Worm (Caenorhabditis elegans) whole organism, L1 larva: Measurements from ENCODE around the gene Y39H10B.2.

Experiments
- C04F5.9 ChIP-seq: sonication (generic microtip); optimal IDR thresholded peaks from 2 replicates; lab custom pipeline; 2016; ENCODE audit warnings: missing genetic modification characterization, missing compliant biosample characterization
- C34B4.2 ChIP-seq: sonication (generic microtip); optimal IDR thresholded peaks from 2 replicates; lab custom pipeline; 2017; ENCODE audit warnings: mild to moderate bottlenecking, missing genetic modification characterization, missing compliant biosample characterization
- aly-2 ChIP-seq: fragments of 150-350 bp; optimal IDR thresholded peaks from 2 replicates; lab custom pipeline; 2014; ENCODE audit warnings: missing biosample characterization, missing genetic modification characterization
- ama-1 ChIP-seq: fragments of 150-350 bp; optimal IDR thresholded peaks from 2 replicates; lab custom pipeline; 2014
- ceh-8 ChIP-seq: fragments of 200-800 bp; sonication (Bioruptor generic); optimal IDR thresholded peaks from 2 replicates; lab custom pipeline; 2018; ENCODE audit warnings: mild to moderate bottlenecking, missing genetic modification characterization, moderate library complexity, missing compliant biosample characterization
- ceh-82 ChIP-seq, 3 experiments: fragments of 150-350 bp in 1 of 3; sonication (generic microtip) in 2 of 3; optimal IDR thresholded peaks; 2 replicates each; lab custom pipeline; 2014 to 2017; ENCODE audit warnings: missing biosample characterization in 3 of 3, missing genetic modification characterization in 3 of 3
- ceh-88 ChIP-seq: fragments of 200-800 bp; sonication (Bioruptor generic); IDR thresholded peaks from 2 replicates; pipeline ENCODE4 v1.3.6; 2022; ENCODE audit warnings: missing genetic modification characterization, missing compliant biosample characterization
- dpl-1 ChIP-seq, 3 experiments: fragments of 150-350 bp in 2 of 3; sonication (generic microtip) in 1 of 3; optimal IDR thresholded peaks; 2 replicates each; lab custom pipeline; 2014 to 2017; ENCODE audit warnings: missing biosample characterization in 3 of 3, missing genetic modification characterization in 3 of 3, missing genetic modification reagents in 3 of 3
- dsc-1 ChIP-seq: sonication (generic microtip); optimal IDR thresholded peaks from 2 replicates; lab custom pipeline; 2016; ENCODE audit warnings: mild to moderate bottlenecking, missing genetic modification characterization, missing compliant biosample characterization
- efl-1 ChIP-seq, 4 experiments: fragments of 150-350 bp; optimal IDR thresholded peaks in 3 of 4; peaks in 1 of 4; 1 replicate in 1 of 4; 2 replicates in 3 of 4; lab custom pipeline; 2014; ENCODE audit warnings: missing biosample characterization in 2 of 4, missing genetic modification characterization in 2 of 4, missing genetic modification reagents in 2 of 4
- efl-3 ChIP-seq: fragments of 200-800 bp; sonication (Bioruptor generic); optimal IDR thresholded peaks from 2 replicates; lab custom pipeline; 2018; ENCODE audit warnings: mild to moderate bottlenecking, missing genetic modification characterization, missing compliant biosample characterization
- egl-13 ChIP-seq: sonication (generic microtip); optimal IDR thresholded peaks from 2 replicates; lab custom pipeline; 2016; ENCODE audit warnings: missing genotype, missing genetic modification reagents, missing genetic modification characterization, missing compliant biosample characterization
- egl-27 ChIP-seq, 2 experiments: fragments of 150-350 bp in 1 of 2; sonication (generic microtip); optimal IDR thresholded peaks; 3 replicates each; lab custom pipeline; 2017 to 2018; ENCODE audit warnings: missing biosample characterization in 2 of 2, missing genetic modification characterization in 2 of 2, missing genetic modification reagents in 2 of 2
- elt-2 ChIP-seq: sonication (generic microtip); optimal IDR thresholded peaks from 2 replicates; lab custom pipeline; 2016; ENCODE audit warnings: missing genetic modification characterization, mild to moderate bottlenecking, inconsistent platforms, missing compliant biosample characterization, missing genetic modification reagents
- fkh-8 ChIP-seq: sonication (generic microtip); optimal IDR thresholded peaks from 2 replicates; lab custom pipeline; 2016; ENCODE audit warnings: mild to moderate bottlenecking, missing genetic modification characterization, missing compliant biosample characterization
- fos-1 ChIP-seq: fragments of 150-350 bp; optimal IDR thresholded peaks from 2 replicates; lab custom pipeline; 2014; ENCODE audit warnings: missing biosample characterization, missing genetic modification characterization
- grh-1 ChIP-seq: fragments of 200-800 bp; sonication (Bioruptor generic); IDR thresholded peaks from 2 replicates; pipeline ENCODE4 v1.3.6; 2022; ENCODE audit warnings: missing genetic modification reagents, missing genetic modification characterization, missing compliant biosample characterization
- hlh-17 ChIP-seq: fragments of 200-800 bp; sonication (Bioruptor generic); optimal IDR thresholded peaks from 2 replicates; lab custom pipeline; 2018; ENCODE audit warnings: missing genetic modification characterization, mild to moderate bottlenecking, missing compliant biosample characterization, moderate library complexity, borderline replicate concordance
- hlh-4 ChIP-seq: sonication (generic microtip); optimal IDR thresholded peaks from 2 replicates; lab custom pipeline; 2016; ENCODE audit warnings: mild to moderate bottlenecking, missing genetic modification characterization, missing compliant biosample characterization
- isw-1 ChIP-seq: fragments of 200-800 bp; sonication (Bioruptor generic); IDR thresholded peaks from 2 replicates; pipeline ENCODE4 v1.3.6; 2022; ENCODE audit warnings: missing genetic modification characterization, missing compliant biosample characterization
- jun-1 ChIP-seq: fragments of 150-350 bp; optimal IDR thresholded peaks from 2 replicates; lab custom pipeline; 2014; ENCODE audit warnings: missing biosample characterization, missing genetic modification reagents, missing genetic modification characterization
- lin-13 ChIP-seq: fragments of 150-350 bp; optimal IDR thresholded peaks from 2 replicates; lab custom pipeline; 2014; ENCODE audit warnings: missing biosample characterization, missing genetic modification reagents, missing genetic modification characterization
- lin-14 ChIP-seq: fragments of 200-800 bp; sonication (Bioruptor generic); optimal IDR thresholded peaks from 2 replicates; lab custom pipeline; 2018; ENCODE audit warnings: mild to moderate bottlenecking, missing genetic modification characterization, moderate library complexity, missing compliant biosample characterization
- lin-35 ChIP-seq, 2 experiments: fragments of 150-350 bp; optimal IDR thresholded peaks; 2 replicates each; lab custom pipeline; 2014; ENCODE audit warnings: missing biosample characterization in 2 of 2, missing genetic modification characterization in 2 of 2, missing genetic modification reagents in 2 of 2
- lsy-2 ChIP-seq, 2 experiments: fragments of 150-350 bp; optimal IDR thresholded peaks; 2 replicates each; lab custom pipeline; 2014; ENCODE audit warnings: missing biosample characterization in 2 of 2, missing genetic modification characterization in 2 of 2
- mab-9 ChIP-seq: fragments of 200-800 bp; sonication (Bioruptor generic); IDR thresholded peaks from 2 replicates; pipeline ENCODE4 v1.3.6; 2022; ENCODE audit warnings: missing genetic modification reagents, missing genetic modification characterization, missing compliant biosample characterization
- mdl-1 ChIP-seq, 2 experiments: fragments of 150-350 bp; optimal IDR thresholded peaks; 2 replicates each; lab custom pipeline; 2014 to 2017; ENCODE audit warnings: missing biosample characterization in 2 of 2, missing genetic modification characterization in 2 of 2, inconsistent platforms in 1 of 2
- mef-2 ChIP-seq: fragments of 150-350 bp; optimal IDR thresholded peaks from 2 replicates; lab custom pipeline; 2014; ENCODE audit warnings: missing biosample characterization, missing genetic modification characterization
- mep-1 ChIP-seq: fragments of 150-350 bp; optimal IDR thresholded peaks from 2 replicates; lab custom pipeline; 2014; ENCODE audit warnings: missing biosample characterization, missing genetic modification characterization
- nhr-20 ChIP-seq: sonication (generic microtip); optimal IDR thresholded peaks from 2 replicates; lab custom pipeline; 2016; ENCODE audit warnings: mild to moderate bottlenecking, missing genetic modification characterization, missing compliant biosample characterization
- nhr-237 ChIP-seq: fragments of 150-350 bp; optimal IDR thresholded peaks from 2 replicates; lab custom pipeline; 2014; ENCODE audit warnings: missing biosample characterization, missing genetic modification characterization
- nhr-47 ChIP-seq: sonication (generic microtip); optimal IDR thresholded peaks from 2 replicates; lab custom pipeline; 2016; ENCODE audit warnings: mild to moderate bottlenecking, missing genetic modification characterization, moderate library complexity, missing compliant biosample characterization
- nhr-71 ChIP-seq: sonication (generic microtip); optimal IDR thresholded peaks from 2 replicates; lab custom pipeline; 2016; ENCODE audit warnings: mild to moderate bottlenecking, missing genetic modification characterization, moderate library complexity, missing compliant biosample characterization
- nhr-77 ChIP-seq: fragments of 150-350 bp; optimal IDR thresholded peaks from 2 replicates; lab custom pipeline; 2014; ENCODE audit warnings: missing biosample characterization, missing genetic modification characterization
- nhr-84 ChIP-seq: sonication (generic microtip); optimal IDR thresholded peaks from 2 replicates; lab custom pipeline; 2017; ENCODE audit warnings: missing biosample characterization, missing genetic modification characterization
- nhr-85 ChIP-seq: sonication (generic microtip); peaks from one replicate; lab custom pipeline; 2016; ENCODE audit warnings: missing genetic modification characterization, inconsistent platforms, missing compliant biosample characterization
- pag-3 ChIP-seq: sonication (generic microtip); optimal IDR thresholded peaks from 2 replicates; lab custom pipeline; 2017; ENCODE audit warnings: missing genetic modification characterization, mild to moderate bottlenecking, missing compliant biosample characterization, antibody characterized with exemption, borderline replicate concordance; ENCODE audit not compliant: insufficient read depth
- pax-3 ChIP-seq: fragments of 200-800 bp; sonication (Bioruptor generic); optimal IDR thresholded peaks from 2 replicates; lab custom pipeline; 2018; ENCODE audit warnings: mild to moderate bottlenecking, missing genetic modification characterization, moderate library complexity, missing compliant biosample characterization
- sox-4 ChIP-seq: sonication (generic microtip); optimal IDR thresholded peaks from 2 replicates; lab custom pipeline; 2016; ENCODE audit warnings: missing genetic modification characterization, missing compliant biosample characterization
- unc-30 ChIP-seq: sonication (generic microtip); optimal IDR thresholded peaks from 2 replicates; lab custom pipeline; 2017; ENCODE audit warnings: missing biosample characterization, missing genetic modification characterization
- unc-86 ChIP-seq: sonication (generic microtip); optimal IDR thresholded peaks from 2 replicates; lab custom pipeline; 2016; ENCODE audit warnings: missing genetic modification characterization, missing compliant biosample characterization
- unc-98 ChIP-seq: fragments of 200-800 bp; sonication (Bioruptor generic); IDR thresholded peaks from 2 replicates; pipeline ENCODE4 v1.3.6; 2022; ENCODE audit warnings: missing genetic modification characterization, missing compliant biosample characterization
- ztf-11 ChIP-seq, 2 experiments: sonication (generic microtip); optimal IDR thresholded peaks; 2 replicates each; lab custom pipeline; 2016 to 2017; ENCODE audit warnings: missing genetic modification characterization in 2 of 2, missing biosample characterization in 1 of 2, missing compliant biosample characterization in 1 of 2

The Y39H10B.2 gene

DNA sequence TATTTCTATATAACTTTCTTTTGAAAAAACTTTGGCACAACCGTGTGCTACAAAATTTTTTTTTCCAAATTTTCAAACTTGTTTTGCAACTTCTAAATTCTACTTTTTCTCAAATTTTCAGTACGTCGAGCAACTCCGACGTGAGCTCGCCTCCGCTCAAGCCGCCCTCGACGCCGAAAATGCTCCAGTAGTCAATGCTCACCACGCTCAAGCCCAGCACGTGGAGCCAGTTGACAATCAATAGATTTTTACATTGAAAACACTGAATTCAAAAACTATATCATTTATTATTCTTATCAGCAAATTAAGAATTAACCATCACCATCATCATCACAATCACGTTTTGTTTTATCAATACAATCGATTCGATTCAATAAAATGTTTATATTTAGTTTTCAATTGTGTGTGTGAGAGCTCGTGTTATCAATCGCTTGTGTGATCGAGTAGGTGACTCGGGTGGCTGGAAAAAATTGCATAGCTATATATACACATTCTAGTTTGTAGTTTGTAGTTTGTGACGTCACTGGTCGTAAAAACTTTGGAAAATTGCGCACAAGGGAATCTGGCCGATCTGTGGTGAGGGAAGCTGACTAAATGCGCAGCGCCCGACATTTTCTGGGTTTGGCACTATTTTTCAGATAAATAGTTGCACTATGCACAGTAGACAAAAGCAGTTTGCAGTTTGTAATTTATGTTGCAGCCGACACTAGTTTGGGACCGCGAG is 34.1 kb upstream of the Y39H10B.2 start (continued):
- TF ChIP-seq C34B4.2 (no peak), lin-13 (GFP tag; lab: Kevin White, UChicago) (no peak)

DNA sequence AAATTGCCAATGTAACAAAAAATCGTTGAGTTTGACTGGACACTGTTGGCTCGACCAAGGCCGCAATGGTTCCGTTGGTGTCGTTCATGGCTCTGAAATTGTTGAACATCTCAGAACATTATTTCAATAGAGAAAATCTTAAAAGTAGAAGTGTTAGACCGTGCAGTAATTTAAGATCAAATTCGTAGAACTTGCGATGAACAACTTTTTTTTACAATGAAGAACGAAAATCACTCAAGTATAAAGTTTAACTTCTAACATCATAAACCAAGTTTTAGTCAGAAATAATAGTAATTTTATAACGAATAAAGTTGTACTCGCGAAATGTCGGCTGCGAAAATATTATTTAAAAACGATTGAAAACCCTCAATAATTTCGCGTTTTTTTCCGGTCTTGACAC is 31.5 kb upstream of the Y39H10B.2 start, which contains the start of gene srx-41:
Gene srx-41 (minus strand): TSS at position 101 of the 400 bp plus-strand sequence.
- no peak for TF ChIP-seq fos-1 (tag; lab: Kevin White, UChicago)
- TF ChIP-seq unc-98 (GFP tag; lab: Robert Waterston, UW) = no peak
- no peak for TF ChIP-seq ztf-11 (tag; optimal IDR thresholded peaks at IDR 0.05; lab: Kevin White, UChicago)
- no peak for TF ChIP-seq efl-3 (GFP tag; lab: Kevin White, UChicago)
- no peak for TF ChIP-seq mdl-1 (tag; optimal IDR thresholded peaks at IDR 0.05; lab: Kevin White, UChicago)
- TF ChIP-seq hlh-4 (tag; lab: Kevin White, UChicago) = no peak
- no peak for TF ChIP-seq ceh-88
- TF ChIP-seq lsy-2 (tag; optimal IDR thresholded peaks at IDR 0.05; lab: Kevin White, UChicago) = no peak
- TF ChIP-seq sox-4 (tag; lab: Kevin White, UChicago) = no peak
- no peak for TF ChIP-seq dsc-1 (tag; lab: Kevin White, UChicago)
- TF ChIP-seq hlh-17 (GFP tag; lab: Kevin White, UChicago) = no peak
- no peak for TF ChIP-seq unc-86 (tag; lab: Kevin White, UChicago)
- no peak for TF ChIP-seq nhr-71 (tag; lab: Kevin White, UChicago)
- TF ChIP-seq nhr-237 (tag; lab: Kevin White, UChicago) = no peak
- no peak for TF ChIP-seq mep-1 (tag; lab: Kevin White, UChicago)
- TF ChIP-seq nhr-84 = no peak

DNA sequence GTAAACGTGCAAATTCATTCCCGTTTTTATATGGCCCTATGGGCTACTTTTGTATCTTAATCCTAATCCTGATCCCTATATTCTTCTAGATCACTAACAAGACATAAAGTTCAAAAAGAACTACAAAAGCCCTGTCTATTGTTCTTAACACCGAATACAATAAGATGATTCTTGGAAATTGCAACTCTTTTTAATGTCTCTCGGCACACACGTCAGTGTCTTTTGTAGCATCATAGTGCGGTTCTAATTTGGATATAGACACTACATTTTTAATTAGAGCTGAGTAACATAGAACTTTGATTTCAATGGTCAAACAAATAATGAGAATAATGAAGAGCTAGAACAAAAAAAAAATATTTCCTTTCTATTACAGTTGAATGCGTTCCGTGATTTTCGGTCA is 28.7 kb upstream of the Y39H10B.2 start:
- peak; percentile 44 for TF ChIP-seq pax-3 (tag; lab: Kevin White, UChicago)
- TF ChIP-seq unc-98 (GFP tag; lab: Robert Waterston, UW) = no peak
- TF ChIP-seq sox-4 (tag; lab: Kevin White, UChicago) = peak; percentile 37
- peak; percentile 55 for TF ChIP-seq fkh-8 (tag; lab: Kevin White, UChicago)
- TF ChIP-seq dsc-1 (tag; lab: Kevin White, UChicago) = peak; percentile 91
- peak; percentile 1 for TF ChIP-seq nhr-71 (tag; lab: Kevin White, UChicago)
- TF ChIP-seq unc-30 (tag; lab: Kevin White, UChicago) = no peak

ce11 chrV:3644193-3644693 is 24.3 kb upstream of the Y39H10B.2 start, which contains the start of gene F59B1.8:
Gene F59B1.8, minus strand, starts transcription at chrV:3644243.
- TF ChIP-seq mab-9 (GFP tag; lab: Robert Waterston, UW) (no peak), nhr-84 (no peak), lin-35 (GFP tag; optimal IDR thresholded peaks at IDR 0.05; lab: Kevin White, UChicago) (peak in 1 of 2 experiments; percentile 71), nhr-77 (tag; lab: Kevin White, UChicago) (peak; percentile 20), fos-1 (tag; lab: Kevin White, UChicago) (no peak), grh-1 (GFP tag; lab: Robert Waterston, UW) (no peak), aly-2 (no peak), egl-27 (tag; optimal IDR thresholded peaks at IDR 0.05; lab: Kevin White, UChicago) (peak in 1 of 2 experiments; percentile 3), nhr-71 (tag; lab: Kevin White, UChicago) (peak; percentile 69), nhr-20 (tag; lab: Kevin White, UChicago) (peak; percentile 86), elt-2 (tag; lab: Kevin White, UChicago) (peak; percentile 72), isw-1 (GFP tag; lab: Robert Waterston, UW) (no peak), unc-98 (GFP tag; lab: Robert Waterston, UW) (no peak), jun-1 (tag; lab: Kevin White, UChicago) (peak; percentile 18), nhr-85 (tag; lab: Kevin White, UChicago) (peak; percentile 82), mef-2 (tag; lab: Kevin White, UChicago) (no peak), egl-13 (tag; lab: Kevin White, UChicago) (no peak), C04F5.9 (tag; lab: Kevin White, UChicago) (no peak), nhr-47 (tag; lab: Kevin White, UChicago) (no peak), unc-86 (tag; lab: Kevin White, UChicago) (no peak), ceh-8 (GFP tag; lab: Kevin White, UChicago) (no peak), lin-14 (GFP tag; lab: Kevin White, UChicago) (peak; percentile 78), dpl-1 (GFP tag; optimal IDR thresholded peaks at IDR 0.05; lab: Kevin White, UChicago) (peak in 2 of 3 experiments; percentile 17 to 22), ama-1 (lab: Kevin White, UChicago) (no peak), ceh-82 (tag; optimal IDR thresholded peaks at IDR 0.05; lab: Kevin White, UChicago) (peak in 2 of 3 experiments; percentile 7 to 36), nhr-237 (tag; lab: Kevin White, UChicago) (peak; percentile 44), pag-3 (tag; lab: Kevin White, UChicago) (no peak), efl-1 (optimal IDR thresholded peaks at IDR 0.05; lab: Kevin White, UChicago) (peak in 1 of 2 experiments; percentile 14), efl-1 (GFP tag; optimal IDR thresholded peaks at IDR 0.05 in 1 of 2; lab: Kevin White, UChicago) (peak; percentile 0 to 74)
